Fruit fly (Drosophila melanogaster) whole organism, embryonic: Measurements from ENCODE around the gene AstC.

ENCODE experiments used
- CG1233 ChIP-seq: fragments of 200-800 bp; sonication (Bioruptor generic); optimal IDR thresholded peaks from 4 replicates; lab custom pipeline; 2018; ENCODE audit warnings: missing biosample characterization, mild to moderate bottlenecking, missing genetic modification characterization
- CG12769 ChIP-seq: fragments of 200-800 bp; sonication (Bioruptor generic); optimal IDR thresholded peaks from 2 replicates; lab custom pipeline; 2019; ENCODE audit warnings: missing biosample characterization, mild to moderate bottlenecking, missing genetic modification characterization, moderate library complexity
- CG13296 ChIP-seq: fragments of 200-800 bp; sonication (Bioruptor generic); optimal IDR thresholded peaks from 3 replicates; lab custom pipeline; 2018; ENCODE audit warnings: missing biosample characterization, mild to moderate bottlenecking, missing genetic modification characterization
- CG14441 ChIP-seq: fragments of 200-800 bp; sonication (Bioruptor generic); IDR thresholded peaks from 2 replicates; pipeline ENCODE4 v1.3.6; 2022; ENCODE audit warnings: missing biosample characterization, missing genetic modification characterization
- CG15601 ChIP-seq: fragments of 200-800 bp; sonication (Bioruptor generic); optimal IDR thresholded peaks from 3 replicates; lab custom pipeline; 2019; ENCODE audit warnings: missing biosample characterization, mild to moderate bottlenecking, missing genetic modification characterization, moderate library complexity
- CG1602 ChIP-seq: fragments of 200-800 bp; sonication (Bioruptor generic); optimal IDR thresholded peaks from 3 replicates; lab custom pipeline; 2016; ENCODE audit warnings: missing biosample characterization, missing genetic modification characterization
- CG16863 ChIP-seq: fragments of 200-800 bp; sonication (Bioruptor generic); optimal IDR thresholded peaks from 3 replicates; lab custom pipeline; 2016; ENCODE audit warnings: missing biosample characterization, missing genetic modification characterization
- CG17186 ChIP-seq: fragments of 200-800 bp; sonication (Bioruptor generic); optimal IDR thresholded peaks from 3 replicates; lab custom pipeline; 2017; ENCODE audit warnings: missing biosample characterization, missing genetic modification reagents, missing genetic modification characterization
- CG18764 ChIP-seq: fragments of 200-800 bp; sonication (Bioruptor generic); optimal IDR thresholded peaks from 3 replicates; lab custom pipeline; 2016; ENCODE audit warnings: missing biosample characterization, missing genetic modification characterization
- CG3407 ChIP-seq: fragments of 200-800 bp; sonication (Bioruptor generic); optimal IDR thresholded peaks from 2 replicates; lab custom pipeline; 2018; ENCODE audit warnings: missing biosample characterization, mild to moderate bottlenecking, missing genetic modification characterization
- CG43689 ChIP-seq: fragments of 200-800 bp; sonication (Bioruptor generic); IDR thresholded peaks from 2 replicates; pipeline ENCODE4 v1.3.6; 2022; ENCODE audit warnings: missing biosample characterization, missing genetic modification characterization
- CG4730 ChIP-seq: fragments of 200-800 bp; sonication (Bioruptor generic); IDR thresholded peaks from 2 replicates; pipeline ENCODE4 v1.3.6; 2022; ENCODE audit warnings: missing biosample characterization, missing genetic modification characterization
- CG6175 ChIP-seq: fragments of 200-800 bp; sonication (Bioruptor generic); IDR thresholded peaks from 3 replicates; pipeline ENCODE4 v1.3.6; 2022; ENCODE audit warnings: missing biosample characterization, missing genetic modification characterization
- CG7357 ChIP-seq: fragments of 200-800 bp; sonication (Bioruptor generic); IDR thresholded peaks from 3 replicates; pipeline ENCODE4 v1.3.6; 2022; ENCODE audit warnings: missing biosample characterization, missing genetic modification characterization
- CG7556 ChIP-seq: fragments of 200-800 bp; sonication (Bioruptor generic); optimal IDR thresholded peaks from 2 replicates; lab custom pipeline; 2017; ENCODE audit warnings: missing biosample characterization, mild to moderate bottlenecking, missing genetic modification characterization
- CG7928 ChIP-seq: fragments of 200-800 bp; sonication (Bioruptor generic); optimal IDR thresholded peaks from 2 replicates; lab custom pipeline; 2017; ENCODE audit warnings: missing biosample characterization, mild to moderate bottlenecking, missing genetic modification characterization
- CG8359 ChIP-seq: fragments of 200-800 bp; sonication (Bioruptor generic); optimal IDR thresholded peaks from 2 replicates; lab custom pipeline; 2017; ENCODE audit warnings: missing biosample characterization, mild to moderate bottlenecking, missing genetic modification characterization, borderline replicate concordance
- CG9437 ChIP-seq: fragments of 200-800 bp; sonication (Bioruptor generic); optimal IDR thresholded peaks from 2 replicates; lab custom pipeline; 2018; ENCODE audit warnings: missing biosample characterization, mild to moderate bottlenecking, missing genetic modification characterization
- D19B ChIP-seq: fragments of 200-800 bp; sonication (Bioruptor generic); optimal IDR thresholded peaks from 2 replicates; lab custom pipeline; 2017; ENCODE audit warnings: missing biosample characterization, mild to moderate bottlenecking, missing genetic modification characterization
- Dfd ChIP-seq, 2 experiments: fragments of >200 bp; optimal IDR thresholded peaks; 2 replicates each; lab custom pipeline; 2017; ENCODE audit warnings: missing biosample characterization in 2 of 2, missing genetic modification characterization in 2 of 2
- Dip3 ChIP-seq: fragments of 200-800 bp; sonication (Bioruptor generic); optimal IDR thresholded peaks from 3 replicates; lab custom pipeline; 2016; ENCODE audit warnings: missing biosample characterization, missing genetic modification characterization
- Doc3 ChIP-seq: fragments of 200-800 bp; sonication (Bioruptor generic); IDR thresholded peaks from 3 replicates; pipeline ENCODE4 v1.3.6; 2022; ENCODE audit warnings: missing biosample characterization, missing genetic modification characterization; ENCODE audit not compliant: partially characterized antibody
- Drgx ChIP-seq: fragments of 200-800 bp; sonication (Bioruptor generic); IDR thresholded peaks from 2 replicates; pipeline ENCODE4 v1.3.6; 2022; ENCODE audit warnings: missing biosample characterization, missing genetic modification characterization
- ERR ChIP-seq: fragments of 200-800 bp; sonication (Bioruptor generic); optimal IDR thresholded peaks from 2 replicates; lab custom pipeline; 2016; ENCODE audit warnings: missing biosample characterization, missing genetic modification characterization
- HLH4C ChIP-seq: fragments of 200-800 bp; sonication (Bioruptor generic); IDR thresholded peaks from 3 replicates; pipeline ENCODE4 v1.3.6; 2022; ENCODE audit warnings: missing biosample characterization, missing genetic modification characterization; ENCODE audit not compliant: partially characterized antibody
- Hr3 ChIP-seq: fragments of 200-800 bp; sonication (Bioruptor generic); optimal IDR thresholded peaks from 3 replicates; lab custom pipeline; 2016; ENCODE audit warnings: missing biosample characterization, missing genetic modification characterization
- Med ChIP-seq: fragments of 200-800 bp; sonication (Bioruptor generic); peaks from one replicate; lab custom pipeline; 2016; ENCODE audit warnings: missing biosample characterization, missing genetic modification characterization, mild to moderate bottlenecking, inconsistent platforms, moderate library complexity
- NC2β ChIP-seq: fragments of 200-800 bp; sonication (Bioruptor generic); optimal IDR thresholded peaks from 2 replicates; lab custom pipeline; 2016; ENCODE audit warnings: missing biosample characterization, missing genetic modification characterization
- NFAT ChIP-seq: fragments of 200-800 bp; sonication (Bioruptor generic); IDR thresholded peaks from 2 replicates; pipeline ENCODE4 v1.3.6; 2022; ENCODE audit warnings: missing biosample characterization, missing genetic modification characterization
- Sry-β ChIP-seq: fragments of 200-800 bp; sonication (Bioruptor generic); optimal IDR thresholded peaks from 2 replicates; lab custom pipeline; 2018; ENCODE audit warnings: missing biosample characterization, mild to moderate bottlenecking, missing genetic modification characterization, moderate library complexity
- bab2 ChIP-seq: fragments of 200-800 bp; sonication (Bioruptor generic); optimal IDR thresholded peaks from 2 replicates; lab custom pipeline; 2016; ENCODE audit warnings: missing biosample characterization, missing genetic modification characterization
- chinmo ChIP-seq: fragments of 200-800 bp; sonication (Bioruptor generic); IDR thresholded peaks from 4 replicates; pipeline ENCODE4 v1.3.6; 2022; ENCODE audit warnings: missing biosample characterization, missing genetic modification characterization; ENCODE audit not compliant: partially characterized antibody
- chm ChIP-seq: fragments of 200-800 bp; sonication (Bioruptor generic); IDR thresholded peaks from 2 replicates; pipeline ENCODE4 v1.3.6; 2022; ENCODE audit warnings: missing biosample characterization, missing genetic modification characterization
- corto ChIP-seq: fragments of 200-800 bp; sonication (Bioruptor generic); optimal IDR thresholded peaks from 2 replicates; lab custom pipeline; 2016; ENCODE audit warnings: missing biosample characterization, mild to moderate bottlenecking, missing genetic modification characterization, moderate library complexity
- gce ChIP-seq: fragments of 200-800 bp; sonication (Bioruptor generic); IDR thresholded peaks from 3 replicates; pipeline ENCODE4 v1.3.6; 2022; ENCODE audit warnings: missing biosample characterization, missing genetic modification characterization
- gfzf ChIP-seq: fragments of 200-800 bp; sonication (Bioruptor generic); optimal IDR thresholded peaks from 2 replicates; lab custom pipeline; 2016; ENCODE audit warnings: missing biosample characterization, mild to moderate bottlenecking, missing genetic modification characterization, moderate library complexity
- gsb ChIP-seq: fragments of 200-800 bp; sonication (Bioruptor generic); IDR thresholded peaks from 2 replicates; pipeline ENCODE4 v1.3.6; 2022; ENCODE audit warnings: missing biosample characterization, missing genetic modification characterization
- hbn ChIP-seq: fragments of 200-800 bp; sonication (Bioruptor generic); IDR thresholded peaks from 2 replicates; pipeline ENCODE4 v1.3.6; 2022; ENCODE audit warnings: missing biosample characterization, missing genetic modification characterization; ENCODE audit not compliant: partially characterized antibody
- insv ChIP-seq, 2 experiments: fragments of 200-800 bp; sonication (Bioruptor generic); optimal IDR thresholded peaks; 3 replicates each; lab custom pipeline; 2016 to 2018; ENCODE audit warnings: missing biosample characterization in 2 of 2, missing genetic modification characterization in 2 of 2
- lola ChIP-seq, 3 experiments: fragments of >200 bp in 2 of 3; fragments of 200-800 bp in 1 of 3; sonication (Bioruptor generic) in 1 of 3; optimal IDR thresholded peaks; 2 replicates each; lab custom pipeline; 2017 to 2019; ENCODE audit warnings: missing biosample characterization in 3 of 3, missing genetic modification characterization in 3 of 3, mild to moderate bottlenecking in 1 of 3, moderate library complexity in 1 of 3
- nom ChIP-seq: fragments of 200-800 bp; sonication (Bioruptor generic); optimal IDR thresholded peaks from 2 replicates; lab custom pipeline; 2017; ENCODE audit warnings: missing biosample characterization, missing genetic modification characterization, mild to moderate bottlenecking, moderate library complexity, missing genetic modification reagents
- pho ChIP-seq: fragments of 200-800 bp; sonication (Bioruptor generic); optimal IDR thresholded peaks from 2 replicates; lab custom pipeline; 2016; ENCODE audit warnings: missing biosample characterization, missing genetic modification characterization
- run ChIP-seq: fragments of 200-800 bp; sonication (Bioruptor generic); optimal IDR thresholded peaks from 3 replicates; lab custom pipeline; 2018; ENCODE audit warnings: missing biosample characterization, mild to moderate bottlenecking, missing genetic modification characterization
- scrt ChIP-seq: fragments of 200-800 bp; sonication (Bioruptor generic); optimal IDR thresholded peaks from 2 replicates; lab custom pipeline; 2018; ENCODE audit warnings: missing biosample characterization, mild to moderate bottlenecking, missing genetic modification characterization, moderate library complexity
- shn ChIP-seq: fragments of 200-800 bp; sonication (Bioruptor generic); optimal IDR thresholded peaks from 3 replicates; lab custom pipeline; 2016; ENCODE audit warnings: missing biosample characterization, missing genetic modification characterization
- sim ChIP-seq: fragments of 200-800 bp; sonication (Bioruptor generic); IDR thresholded peaks from 2 replicates; pipeline ENCODE4 v1.3.6; 2022; ENCODE audit warnings: missing biosample characterization, missing genetic modification characterization
- toy ChIP-seq: fragments of 200-800 bp; sonication (Bioruptor generic); IDR thresholded peaks from 2 replicates; pipeline ENCODE4 v1.3.6; 2022; ENCODE audit warnings: missing biosample characterization, missing genetic modification characterization
- trh ChIP-seq: fragments of 200-800 bp; sonication (Bioruptor generic); optimal IDR thresholded peaks from 2 replicates; lab custom pipeline; 2016; ENCODE audit warnings: missing biosample characterization, missing genetic modification characterization

AstC gene

DNA sequence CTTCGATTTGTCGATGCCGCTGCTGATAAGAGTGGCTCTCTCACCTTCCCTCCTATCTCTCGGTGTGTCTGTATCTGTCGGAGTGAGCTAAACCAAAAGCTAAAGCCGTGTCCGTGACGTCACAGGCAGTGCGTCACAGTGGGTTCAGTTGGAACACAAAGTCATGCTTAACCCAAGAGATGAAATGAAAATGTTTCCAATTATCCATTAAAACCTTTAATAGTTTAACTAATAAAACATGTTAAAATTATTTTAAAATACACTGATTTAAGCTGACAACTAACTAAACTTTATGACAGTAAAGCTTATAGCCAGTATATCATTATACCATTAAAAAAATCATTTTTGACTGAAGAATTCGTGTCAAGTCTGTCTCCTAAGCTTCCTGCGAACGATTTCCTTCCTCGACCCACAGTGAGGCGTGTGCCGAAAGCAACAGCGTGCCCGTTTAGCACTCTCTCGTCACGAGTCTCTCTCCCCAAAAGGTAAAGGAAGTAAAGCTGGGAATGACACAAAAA lies 31.9 kb upstream of the AstC start, which contains the start of gene Idua (continued):
- TF ChIP-seq gce (GFP tag; lab: Robert Waterston, UW), result no peak
- TF ChIP-seq CG1233 (GFP tag; lab: Kevin White, UChicago), result peak; percentile 58
- no peak for TF ChIP-seq chm (GFP tag; lab: Robert Waterston, UW)
- peak; percentile 52 for TF ChIP-seq Hr3
- no peak for TF ChIP-seq HLH4C (GFP tag; lab: Robert Waterston, UW)
- no peak for TF ChIP-seq CG12769 (tag; lab: Kevin White, UChicago)
- peak; percentile 34 for TF ChIP-seq bab2 (GFP tag; lab: Kevin White, UChicago)
- TF ChIP-seq CG6175 (GFP tag; lab: Robert Waterston, UW), result 0 out of 3 replicates have a peak, but pooled peaks have one; percentile 52
- TF ChIP-seq CG7556 (GFP tag; lab: Kevin White, UChicago), result peak; percentile 93
- TF ChIP-seq CG7357 (GFP tag; lab: Robert Waterston, UW), result peak; percentile 60; the same call in 1 of the 3 replicates
- peak; percentile 82 for TF ChIP-seq Med
- TF ChIP-seq CG13296 (GFP tag; lab: Kevin White, UChicago), result peak; percentile 85

DNA sequence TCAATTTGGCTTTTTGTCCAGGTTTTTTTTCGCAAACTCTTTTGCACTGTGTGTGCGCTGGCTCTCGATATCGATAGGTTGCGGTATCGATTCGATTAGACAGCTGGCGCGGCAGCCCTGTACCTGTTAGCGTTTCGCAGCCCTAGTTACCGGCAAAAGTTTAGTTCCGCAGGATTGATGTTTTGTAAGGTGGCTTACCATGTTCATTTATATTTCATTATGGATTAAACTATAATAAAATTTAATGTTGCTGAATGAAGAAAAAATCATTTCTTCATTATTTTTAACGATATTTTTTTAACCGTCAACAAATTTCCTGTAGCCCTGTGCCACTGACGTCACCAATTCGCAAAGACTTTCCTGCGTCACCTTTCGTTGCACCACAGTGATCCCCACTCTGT lies 25.4 kb upstream of the AstC start, which contains the start of gene Reps:
Reps (minus strand) TSS at position 84 of the 401 bp plus-strand sequence.
- TF ChIP-seq NC2β (GFP tag; lab: Kevin White, UChicago) (peak; percentile 98), Dip3 (GFP tag; lab: Kevin White, UChicago) (peak; percentile 98), shn (GFP tag; lab: Kevin White, UChicago) (peak; percentile 96), CG16863 (peak; percentile 97), chinmo (GFP tag; lab: Robert Waterston, UW) (no peak), CG9437 (GFP tag; lab: Kevin White, UChicago) (peak; percentile 92), trh (GFP tag; lab: Kevin White, UChicago) (peak; percentile 98), ERR (GFP tag; lab: Kevin White, UChicago) (peak; percentile 94), insv (GFP tag; optimal IDR thresholded peaks at IDR 0.05; lab: Kevin White, UChicago) (peak; percentile 29 to 78), CG7928 (GFP tag; lab: Kevin White, UChicago) (peak; percentile 100), D19B (GFP tag; lab: Kevin White, UChicago) (peak; percentile 94), CG3407 (GFP tag; lab: Kevin White, UChicago) (peak; percentile 96), CG18764 (GFP tag; lab: Kevin White, UChicago) (peak; percentile 98), CG15601 (tag; lab: Kevin White, UChicago) (peak; percentile 97), CG43689 (GFP tag; lab: Robert Waterston, UW) (peak; percentile 97), corto (GFP tag; lab: Kevin White, UChicago) (peak; percentile 90), Drgx (GFP tag; lab: Robert Waterston, UW) (peak; percentile 98), toy (peak; percentile 97), hbn (GFP tag; lab: Robert Waterston, UW) (peak; percentile 56; the same call in 1 of the 2 replicates), sim (GFP tag; lab: Robert Waterston, UW) (peak; percentile 98), CG1233 (GFP tag; lab: Kevin White, UChicago) (peak; percentile 98), Doc3 (GFP tag; lab: Robert Waterston, UW) (peak; percentile 49; the same call in 1 of the 3 replicates), lola (GFP tag; optimal IDR thresholded peaks at IDR 0.05; lab: Kevin White, UChicago) (peak in 1 of 3 experiments; percentile 99), Sry-β (GFP tag; lab: Kevin White, UChicago) (peak; percentile 73), CG4730 (GFP tag; lab: Robert Waterston, UW) (peak; percentile 98), gsb (GFP tag; lab: Robert Waterston, UW) (peak; percentile 97), run (peak; percentile 93), Dfd (GFP tag; optimal IDR thresholded peaks at IDR 0.05; lab: Kevin White, UChicago) (no peak), gfzf (GFP tag; lab: Kevin White, UChicago) (peak; percentile 38), CG14441 (GFP tag; lab: Robert Waterston, UW) (peak; percentile 99), CG8359 (peak; percentile 94), NFAT (peak; percentile 98), CG17186 (GFP tag; lab: Kevin White, UChicago) (peak; percentile 97), CG1602 (GFP tag; lab: Kevin White, UChicago) (peak; percentile 99), nom (GFP tag; lab: Kevin White, UChicago) (peak; percentile 95), scrt (GFP tag; lab: Kevin White, UChicago) (peak; percentile 95), pho (GFP tag; lab: Kevin White, UChicago) (peak; percentile 98)
